Worm (Caenorhabditis elegans) whole organism, young adult: ENCODE results near the gene F37A8.1.

Source experiments
- F22D6.2 ChIP-seq: sonication (generic microtip); optimal IDR thresholded peaks from 2 replicates; lab custom pipeline; 2016; ENCODE audit warnings: mild to moderate bottlenecking, missing genetic modification characterization, missing compliant biosample characterization
- F37B4.10 ChIP-seq: fragments of 200-800 bp; sonication (Bioruptor generic); IDR thresholded peaks from 2 replicates; pipeline ENCODE4 v1.3.6; 2022; ENCODE audit warnings: missing genetic modification characterization, missing compliant biosample characterization
- F39B2.1 ChIP-seq: fragments of 200-800 bp; sonication (Bioruptor generic); IDR thresholded peaks from 2 replicates; pipeline ENCODE4 v1.3.6; 2022; ENCODE audit warnings: missing genetic modification reagents, missing genetic modification characterization, missing compliant biosample characterization
- F55B11.4 ChIP-seq: sonication (generic microtip); optimal IDR thresholded peaks from 2 replicates; lab custom pipeline; 2016; ENCODE audit warnings: missing compliant biosample characterization, missing genetic modification characterization, borderline replicate concordance; ENCODE audit not compliant: insufficient read depth
- F57A8.1 ChIP-seq: fragments of 200-800 bp; sonication (Bioruptor generic); optimal IDR thresholded peaks from 2 replicates; lab custom pipeline; 2018; ENCODE audit warnings: mild to moderate bottlenecking, missing genetic modification characterization, moderate library complexity, missing compliant biosample characterization
- F57C9.4 ChIP-seq: sonication (generic microtip); optimal IDR thresholded peaks from 2 replicates; lab custom pipeline; 2017; ENCODE audit warnings: mild to moderate bottlenecking, missing genetic modification characterization, missing compliant biosample characterization
- T07F8.4 ChIP-seq: sonication (generic microtip); optimal IDR thresholded peaks from 2 replicates; lab custom pipeline; 2016; ENCODE audit warnings: mild to moderate bottlenecking, missing genetic modification characterization, moderate library complexity, missing compliant biosample characterization
- Y53F4B.3 ChIP-seq: fragments of 200-800 bp; sonication (Bioruptor generic); IDR thresholded peaks from 2 replicates; pipeline ENCODE4 v1.3.6; 2022; ENCODE audit warnings: missing genetic modification reagents, missing genetic modification characterization, missing compliant biosample characterization
- Y56A3A.18 ChIP-seq: fragments of 200-800 bp; sonication (Bioruptor generic); IDR thresholded peaks from 2 replicates; pipeline ENCODE4 v1.3.6; 2022; ENCODE audit warnings: missing genetic modification reagents, missing genetic modification characterization, missing compliant biosample characterization
- Y79H2A.3 ChIP-seq: fragments of 200-800 bp; sonication (Bioruptor generic); conservative IDR thresholded peaks from 2 replicates; pipeline ENCODE4 v1.3.6; 2022; ENCODE audit warnings: missing genetic modification reagents, missing genetic modification characterization, missing compliant biosample characterization
- Y95B8A.8 ChIP-seq: fragments of 200-800 bp; sonication (Bioruptor generic); IDR thresholded peaks from 2 replicates; pipeline ENCODE4 v1.3.6; 2022; ENCODE audit warnings: missing genetic modification reagents, missing genetic modification characterization, missing compliant biosample characterization
- aptf-3 ChIP-seq: fragments of 200-800 bp; sonication (Bioruptor generic); IDR thresholded peaks from 2 replicates; pipeline ENCODE4 v1.3.6; 2022; ENCODE audit warnings: missing genetic modification characterization, missing compliant biosample characterization
- attf-5 ChIP-seq: fragments of 200-800 bp; sonication (Bioruptor generic); optimal IDR thresholded peaks from 2 replicates; lab custom pipeline; 2018; ENCODE audit warnings: mild to moderate bottlenecking, missing genetic modification characterization, missing compliant biosample characterization
- cebp-1 ChIP-seq, 2 experiments: fragments of 200-800 bp in 1 of 2; sonication (Bioruptor generic) in 1 of 2; sonication (generic microtip) in 1 of 2; IDR thresholded peaks in 1 of 2; optimal IDR thresholded peaks in 1 of 2; 2 replicates each; pipeline versions ENCODE4 v1.3.6 to Lab custom; 2017 to 2022; ENCODE audit warnings: missing compliant biosample characterization in 2 of 2, missing genetic modification characterization in 2 of 2, mild to moderate bottlenecking in 1 of 2, missing genetic modification reagents in 1 of 2, moderate library complexity in 1 of 2
- cebp-2 ChIP-seq: fragments of 200-800 bp; sonication (Bioruptor generic); IDR thresholded peaks from 2 replicates; pipeline ENCODE4 v1.3.6; 2022; ENCODE audit warnings: missing genetic modification characterization, missing compliant biosample characterization
- die-1 ChIP-seq: sonication (generic microtip); optimal IDR thresholded peaks from 2 replicates; lab custom pipeline; 2016; ENCODE audit warnings: missing genotype, mild to moderate bottlenecking, missing genetic modification characterization, missing compliant biosample characterization
- dox-1 ChIP-seq: fragments of 200-800 bp; sonication (Bioruptor generic); IDR thresholded peaks from 2 replicates; pipeline ENCODE4 v1.3.6; 2022; ENCODE audit warnings: missing genetic modification reagents, missing genetic modification characterization, missing compliant biosample characterization
- dpff-1 ChIP-seq: sonication (generic microtip); optimal IDR thresholded peaks from 2 replicates; lab custom pipeline; 2017; ENCODE audit warnings: mild to moderate bottlenecking, missing genetic modification characterization, missing compliant biosample characterization
- dpl-1 ChIP-seq: fragments of 150-350 bp; optimal IDR thresholded peaks from 2 replicates; lab custom pipeline; 2014; ENCODE audit warnings: missing biosample characterization, missing genetic modification reagents, missing genetic modification characterization
- egrh-3 ChIP-seq: fragments of 200-800 bp; sonication (Bioruptor generic); IDR thresholded peaks from 2 replicates; pipeline ENCODE4 v1.3.6; 2022; ENCODE audit warnings: missing genetic modification reagents, missing genetic modification characterization, missing compliant biosample characterization
- ekl-4 ChIP-seq: fragments of 200-800 bp; sonication (Bioruptor generic); IDR thresholded peaks from 2 replicates; pipeline ENCODE4 v1.3.6; 2022; ENCODE audit warnings: missing genetic modification reagents, missing genetic modification characterization, missing compliant biosample characterization
- hmg-1.2 ChIP-seq: fragments of 200-800 bp; sonication (Bioruptor generic); IDR thresholded peaks from 2 replicates; pipeline ENCODE4 v1.3.6; 2022; ENCODE audit warnings: missing genetic modification reagents, missing genetic modification characterization, missing compliant biosample characterization
- hrde-1 ChIP-seq: sonication (generic microtip); optimal IDR thresholded peaks from 2 replicates; lab custom pipeline; 2016; ENCODE audit warnings: missing genetic modification characterization, mild to moderate bottlenecking, missing compliant biosample characterization, moderate library complexity, missing genotype, missing genetic modification reagents, borderline replicate concordance
- let-607 ChIP-seq, 2 experiments: fragments of 200-800 bp in 1 of 2; sonication (Bioruptor generic) in 1 of 2; sonication (generic microtip) in 1 of 2; optimal IDR thresholded peaks; 2 replicates each; lab custom pipeline; 2016 to 2018; ENCODE audit warnings: mild to moderate bottlenecking in 2 of 2, missing compliant biosample characterization in 2 of 2, missing genetic modification characterization in 2 of 2, moderate library complexity in 2 of 2, missing genotype in 1 of 2
- lin-40 ChIP-seq: sonication (generic microtip); optimal IDR thresholded peaks from 2 replicates; lab custom pipeline; 2016; ENCODE audit warnings: missing genetic modification characterization, mild to moderate bottlenecking, missing compliant biosample characterization, missing genotype, missing genetic modification reagents
- lsy-27 ChIP-seq: sonication (generic microtip); optimal IDR thresholded peaks from 2 replicates; lab custom pipeline; 2017; ENCODE audit warnings: missing genetic modification characterization, mild to moderate bottlenecking, missing compliant biosample characterization, antibody characterized with exemption, missing genotype, borderline replicate concordance; ENCODE audit not compliant: insufficient read depth
- madf-3 ChIP-seq: fragments of 200-800 bp; sonication (Bioruptor generic); IDR thresholded peaks from 2 replicates; pipeline ENCODE4 v1.3.6; 2022; ENCODE audit warnings: missing genetic modification reagents, missing genetic modification characterization, missing compliant biosample characterization
- mes-4 ChIP-seq: sonication (generic microtip); optimal IDR thresholded peaks from 2 replicates; lab custom pipeline; 2016; ENCODE audit warnings: missing genotype, missing genetic modification characterization, missing compliant biosample characterization
- nhr-179 ChIP-seq: sonication (generic microtip); optimal IDR thresholded peaks from 2 replicates; lab custom pipeline; 2016; ENCODE audit warnings: mild to moderate bottlenecking, missing genetic modification characterization, missing compliant biosample characterization
- nhr-80 ChIP-seq: sonication (generic microtip); optimal IDR thresholded peaks from 2 replicates; lab custom pipeline; 2016; ENCODE audit warnings: missing genetic modification characterization, missing compliant biosample characterization
- pha-4 ChIP-seq: fragments of 150-350 bp; sonication (generic microtip); optimal IDR thresholded peaks from 2 replicates; lab custom pipeline; 2014; ENCODE audit warnings: missing biosample characterization, missing genetic modification reagents, missing genetic modification characterization
- rpc-1 ChIP-seq, 2 experiments: fragments of 150-350 bp in 1 of 2; sonication (generic microtip) in 1 of 2; optimal IDR thresholded peaks; 2 replicates each; lab custom pipeline; 2014 to 2018; ENCODE audit warnings: missing biosample characterization in 1 of 2, missing genetic modification characterization in 1 of 2, missing genetic modification reagents in 1 of 2, missing genotype in 1 of 2
- snpc-3.4 ChIP-seq: sonication (generic microtip); optimal IDR thresholded peaks from 2 replicates; lab custom pipeline; 2017; ENCODE audit warnings: missing genetic modification characterization, mild to moderate bottlenecking, missing compliant biosample characterization, antibody characterized with exemption, moderate library complexity, missing genotype, missing genetic modification reagents
- sptf-2 ChIP-seq: fragments of 200-800 bp; sonication (Bioruptor generic); optimal IDR thresholded peaks from 2 replicates; lab custom pipeline; 2018; ENCODE audit warnings: mild to moderate bottlenecking, missing genetic modification characterization, missing compliant biosample characterization
- tbp1 ChIP-seq: fragments of 200-800 bp; sonication (Bioruptor generic); optimal IDR thresholded peaks from 2 replicates; lab custom pipeline; 2018; ENCODE audit warnings: mild to moderate bottlenecking, missing genetic modification characterization, missing compliant biosample characterization
- unc-130 ChIP-seq: sonication (generic microtip); optimal IDR thresholded peaks from 2 replicates; lab custom pipeline; 2016; ENCODE audit warnings: missing genetic modification reagents, missing genetic modification characterization, missing compliant biosample characterization
- zfh-2 ChIP-seq: fragments of 200-800 bp; sonication (Bioruptor generic); conservative IDR thresholded peaks from 2 replicates; pipeline ENCODE4 v1.3.6; 2022; ENCODE audit warnings: missing genetic modification reagents, missing genetic modification characterization, missing compliant biosample characterization
- ztf-18 ChIP-seq: sonication (generic microtip); optimal IDR thresholded peaks from 2 replicates; lab custom pipeline; 2016; ENCODE audit warnings: missing genotype, mild to moderate bottlenecking, missing genetic modification characterization, missing compliant biosample characterization
- ztf-26 ChIP-seq: sonication (generic microtip); optimal IDR thresholded peaks from 2 replicates; lab custom pipeline; 2017; ENCODE audit warnings: missing genetic modification characterization, missing compliant biosample characterization
- ztf-6 ChIP-seq: fragments of 200-800 bp; sonication (Bioruptor generic); IDR thresholded peaks from 2 replicates; pipeline ENCODE4 v1.3.6; 2022; ENCODE audit warnings: missing genetic modification reagents, missing genetic modification characterization, missing compliant biosample characterization

F37A8.1 gene

DNA sequence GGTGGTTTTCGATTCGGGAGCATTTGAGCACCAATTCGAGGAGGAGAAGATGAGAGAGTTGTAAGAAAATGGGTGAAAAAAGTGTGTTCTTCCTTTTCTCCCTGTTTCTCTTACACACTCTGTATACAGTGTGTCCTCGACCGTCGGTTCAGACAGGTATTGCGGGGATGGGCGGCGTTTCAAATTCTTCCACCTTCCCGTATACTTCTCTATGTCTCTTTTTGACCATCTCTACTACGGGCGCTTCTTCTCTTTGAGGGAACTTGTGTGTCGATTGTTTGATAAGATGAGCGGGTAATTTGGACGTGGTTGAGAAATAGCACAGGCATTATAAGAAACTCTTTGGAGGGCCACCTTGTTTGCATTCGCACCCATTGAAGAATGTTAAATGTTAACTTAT, 40.6 kb upstream of the F37A8.1 start:
- TF ChIP-seq snpc-3.4 = no peak
- TF ChIP-seq dpl-1 = no peak
- TF ChIP-seq dpff-1 (tag; lab: Kevin White, UChicago) = no peak
- no peak for TF ChIP-seq cebp-2
- no peak for TF ChIP-seq madf-3 (GFP tag; lab: Robert Waterston, UW)
- TF ChIP-seq F57C9.4 (tag; lab: Kevin White, UChicago) = no peak
- no peak for TF ChIP-seq ztf-18 (tag; lab: Kevin White, UChicago)
- no peak for TF ChIP-seq unc-130 (GFP tag; lab: Kevin White, UChicago)
- no peak for TF ChIP-seq F55B11.4
- no peak for TF ChIP-seq ztf-26
- TF ChIP-seq dox-1 (GFP tag; lab: Robert Waterston, UW) = peak; percentile 74
- no peak for TF ChIP-seq Y95B8A.8 (GFP tag; lab: Robert Waterston, UW)
- no peak for TF ChIP-seq lin-40
- no peak for TF ChIP-seq Y53F4B.3
- TF ChIP-seq lsy-27 (tag; lab: Kevin White, UChicago) = no peak
- no peak for TF ChIP-seq hrde-1 (tag; lab: Kevin White, UChicago)
- TF ChIP-seq let-607 (tag; optimal IDR thresholded peaks at IDR 0.05; lab: Kevin White, UChicago) = no peak
- TF ChIP-seq nhr-80 (tag; lab: Kevin White, UChicago) = peak; percentile 91
- TF ChIP-seq die-1 = no peak
- no peak for TF ChIP-seq F39B2.1 (GFP tag; lab: Robert Waterston, UW)
- no peak for TF ChIP-seq zfh-2 (GFP tag; lab: Robert Waterston, UW)
- no peak for TF ChIP-seq tbp1 (GFP tag; lab: Kevin White, UChicago)
- no peak for TF ChIP-seq ztf-6 (GFP tag; lab: Robert Waterston, UW)
- TF ChIP-seq hmg-1.2 (GFP tag; lab: Robert Waterston, UW) = peak; percentile 24; the same call in 1 of the 2 replicates
- no peak for TF ChIP-seq mes-4 (tag; lab: Kevin White, UChicago)
- TF ChIP-seq F57A8.1 = no peak
- no peak for TF ChIP-seq F22D6.2 (tag; lab: Kevin White, UChicago)
- TF ChIP-seq egrh-3 (GFP tag; lab: Robert Waterston, UW) = no peak
- no peak for TF ChIP-seq ekl-4 (GFP tag; lab: Robert Waterston, UW)
- TF ChIP-seq cebp-1 (GFP tag; IDR thresholded peaks at IDR 0.05; lab: Robert Waterston, UW) = no peak
- peak; percentile 48 for TF ChIP-seq cebp-1 (tag; optimal IDR thresholded peaks at IDR 0.05; lab: Kevin White, UChicago)
- TF ChIP-seq T07F8.4 = no peak
- TF ChIP-seq aptf-3 (GFP tag; lab: Robert Waterston, UW) = no peak
- no peak for TF ChIP-seq F37B4.10 (GFP tag; lab: Robert Waterston, UW)
- TF ChIP-seq rpc-1 (optimal IDR thresholded peaks at IDR 0.05; lab: Kevin White, UChicago) = no peak
- no peak for TF ChIP-seq rpc-1 (tag; optimal IDR thresholded peaks at IDR 0.05; lab: Kevin White, UChicago)
- peak; percentile 12 for TF ChIP-seq attf-5 (GFP tag; lab: Kevin White, UChicago)
- TF ChIP-seq pha-4 (tag; lab: Kevin White, UChicago) = no peak
- no peak for TF ChIP-seq Y79H2A.3 (GFP tag; lab: Robert Waterston, UW)
- no peak for TF ChIP-seq nhr-179 (tag; lab: Kevin White, UChicago)
- TF ChIP-seq sptf-2 (GFP tag; lab: Kevin White, UChicago) = no peak
- TF ChIP-seq Y56A3A.18 (GFP tag; lab: Robert Waterston, UW) = no peak
